Worm (Caenorhabditis elegans): ENCODE measurements around the gene K12H4.7.
A peak's percentile ranks its signal among the peaks of the same experiment; 100 is the strongest.

K12H4.7 gene

DNA sequence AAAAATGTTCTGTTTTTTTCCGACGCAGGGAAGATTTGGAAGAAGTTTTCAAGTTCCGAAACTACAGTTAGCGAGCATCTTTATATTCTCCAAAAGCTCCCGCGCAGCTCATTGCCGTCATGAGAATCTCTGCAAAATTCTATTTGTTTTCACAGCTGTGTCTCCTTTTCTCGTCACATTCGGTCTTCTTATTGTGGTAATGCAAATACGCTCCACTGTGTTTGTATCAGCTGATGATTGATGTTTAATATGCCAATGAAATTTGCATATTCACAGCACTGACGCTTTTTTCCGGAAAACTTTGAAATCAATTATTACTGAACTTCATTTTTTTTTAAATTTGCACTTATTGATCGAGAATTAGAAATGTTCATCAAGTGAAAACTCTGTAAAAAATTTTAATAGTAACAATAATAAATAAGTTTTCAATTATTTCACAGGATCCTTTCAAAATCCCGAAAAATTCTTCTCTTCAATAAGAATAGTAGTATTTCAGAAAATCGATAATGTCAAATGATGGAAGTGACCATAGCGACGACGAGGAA lies 42.3 kb upstream of the K12H4.7 start, which contains the start of gene K06H7.2 (continued):
- no peak for TF ChIP-seq ztf-11 (tag; optimal IDR thresholded peaks at IDR 0.05)
- no peak for TF ChIP-seq mdl-1 (tag; optimal IDR thresholded peaks at IDR 0.05)
- TF ChIP-seq ceh-28 (tag; optimal IDR thresholded peaks at IDR 0.05) = no peak
- TF ChIP-seq fos-1 (tag; optimal IDR thresholded peaks at IDR 0.05) = no peak
- no peak for TF ChIP-seq daf-12 (tag; optimal IDR thresholded peaks at IDR 0.05)
- no peak for TF ChIP-seq nhr-67 (tag; optimal IDR thresholded peaks at IDR 0.05)
- TF ChIP-seq ZK546.5 (tag; optimal IDR thresholded peaks at IDR 0.05) = no peak
- TF ChIP-seq pqm-1 (tag; optimal IDR thresholded peaks at IDR 0.05) = no peak
- no peak for TF ChIP-seq ceh-16 (tag; optimal IDR thresholded peaks at IDR 0.05)
- TF ChIP-seq aly-2 (tag; optimal IDR thresholded peaks at IDR 0.05) = no peak
- no peak for TF ChIP-seq unc-39 (tag; optimal IDR thresholded peaks at IDR 0.05)
- peak; percentile 37 for TF ChIP-seq nhr-23 (tag; optimal IDR thresholded peaks at IDR 0.05)

DNA sequence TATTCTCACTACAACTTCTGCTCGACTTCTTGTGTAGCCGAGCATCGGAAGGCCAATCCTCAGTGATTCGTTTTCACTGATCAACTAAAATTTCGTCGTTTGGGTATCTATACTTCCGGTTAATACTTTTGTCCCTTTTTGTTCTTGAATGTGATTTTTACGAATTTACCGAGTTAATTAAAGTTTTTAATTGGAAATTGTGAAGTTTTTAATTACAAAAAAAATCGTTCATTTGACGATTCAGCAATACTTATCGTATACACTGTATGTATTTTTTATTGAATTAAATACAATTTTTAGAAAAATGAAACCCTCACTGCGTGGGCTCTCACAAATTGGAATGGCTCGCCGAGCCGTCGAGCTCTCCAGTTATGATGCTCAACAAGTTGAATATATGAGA lies 40.5 kb upstream of the K12H4.7 start, which contains the start of gene idi-1:
Gene idi-1, plus strand, starts transcription at position 301 of the 400 bp plus-strand sequence.
- TF ChIP-seq mml-1 (tag; optimal IDR thresholded peaks at IDR 0.05) (no peak), R02D3.7 (tag; optimal IDR thresholded peaks at IDR 0.05) (no peak), fkh-10 (GFP tag; optimal IDR thresholded peaks at IDR 0.05) (no peak), lsy-12 (tag; optimal IDR thresholded peaks at IDR 0.05) (no peak), nhr-11 (tag; optimal IDR thresholded peaks at IDR 0.05) (no peak), eor-1 (tag; optimal IDR thresholded peaks at IDR 0.05) (no peak), ztf-11 (tag; optimal IDR thresholded peaks at IDR 0.05) (no peak), ZK546.5 (tag; optimal IDR thresholded peaks at IDR 0.05) (no peak), ceh-28 (tag; optimal IDR thresholded peaks at IDR 0.05) (no peak), ceh-16 (tag; optimal IDR thresholded peaks at IDR 0.05) (no peak), tbx-2 (tag; optimal IDR thresholded peaks at IDR 0.05) (no peak), nhr-12 (tag; optimal IDR thresholded peaks at IDR 0.05) (no peak), nhr-25 (tag; optimal IDR thresholded peaks at IDR 0.05) (no peak), nhr-43 (tag; optimal IDR thresholded peaks at IDR 0.05; ENCODE audit: poor library complexity, severe bottlenecking) (no peak), daf-12 (tag; optimal IDR thresholded peaks at IDR 0.05) (no peak), unc-39 (tag; optimal IDR thresholded peaks at IDR 0.05) (no peak)

DNA sequence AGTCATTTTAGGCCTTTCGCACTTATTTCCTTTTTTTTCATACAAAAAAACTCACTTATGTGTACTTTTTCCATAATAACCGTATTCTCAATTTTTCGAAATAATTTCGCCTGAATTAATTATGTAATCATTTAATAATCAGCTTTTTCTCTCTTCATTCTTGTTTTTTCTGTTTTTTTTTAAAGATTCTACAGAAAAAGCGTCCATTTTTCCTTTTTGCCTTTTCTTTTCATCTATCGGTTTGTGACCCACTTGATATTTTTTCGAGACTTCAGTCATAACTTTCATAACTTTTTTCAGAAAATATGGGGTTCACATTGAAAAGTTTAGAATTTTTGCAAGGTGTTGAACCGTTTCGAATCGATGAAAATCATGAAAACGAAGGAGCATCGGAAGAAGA lies 37.4 kb upstream of the K12H4.7 start, which contains the start of gene vms-1:
Gene vms-1, plus strand, starts transcription at position 301 of the 400 bp plus-strand sequence.
- no peak for TF ChIP-seq zag-1 (tag; optimal IDR thresholded peaks at IDR 0.05)
- TF ChIP-seq elt-1 (tag; optimal IDR thresholded peaks at IDR 0.05) = no peak
- no peak for TF ChIP-seq ceh-82 (tag; optimal IDR thresholded peaks at IDR 0.05)
- TF ChIP-seq fkh-2 (tag; optimal IDR thresholded peaks at IDR 0.05) = no peak
- TF ChIP-seq R02D3.7 (tag; optimal IDR thresholded peaks at IDR 0.05) = no peak
- no peak for TF ChIP-seq nhr-12 (tag; optimal IDR thresholded peaks at IDR 0.05)
- TF ChIP-seq nhr-77 (tag; optimal IDR thresholded peaks at IDR 0.05) = no peak
- no peak for TF ChIP-seq fkh-10 (GFP tag; optimal IDR thresholded peaks at IDR 0.05)
- no peak for TF ChIP-seq hmg-11 (tag; optimal IDR thresholded peaks at IDR 0.05)
- TF ChIP-seq jun-1 (tag; optimal IDR thresholded peaks at IDR 0.05) = no peak
- no peak for TF ChIP-seq elt-3 (tag; optimal IDR thresholded peaks at IDR 0.05)
- no peak for TF ChIP-seq lin-39 (tag; optimal IDR thresholded peaks at IDR 0.05)
- no peak for TF ChIP-seq ceh-16 (tag; optimal IDR thresholded peaks at IDR 0.05)
- TF ChIP-seq nhr-25 (tag; optimal IDR thresholded peaks at IDR 0.05) = no peak
- TF ChIP-seq egl-27 (tag; optimal IDR thresholded peaks at IDR 0.05) = no peak

DNA sequence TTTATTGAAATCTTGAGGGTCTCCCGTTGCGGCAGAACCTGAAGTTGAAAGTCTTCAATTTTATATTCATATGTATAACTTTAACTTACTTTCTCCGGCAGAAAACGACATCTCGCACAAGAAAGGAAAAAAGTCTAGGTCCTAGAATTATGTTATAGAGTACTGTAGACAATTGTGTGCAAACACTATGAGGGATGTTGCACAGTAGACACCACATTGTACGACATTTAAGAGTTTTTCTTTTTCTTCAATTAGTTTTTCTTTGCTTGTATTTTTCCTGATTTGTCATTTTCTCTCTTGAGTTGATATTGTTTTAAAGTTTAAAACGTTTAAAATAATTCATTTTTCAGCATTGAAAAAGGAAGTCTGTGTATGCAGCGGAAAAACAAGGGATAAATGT lies 34.5 kb upstream of the K12H4.7 start, which contains the start of the genes K06H7.7 and grp-1:
Gene K06H7.7, minus strand, starts transcription at position 121 of the 400 bp plus-strand sequence.
Gene grp-1, plus strand, starts transcription at position 351 of the 400 bp plus-strand sequence.
- TF ChIP-seq pqm-1 (tag; optimal IDR thresholded peaks at IDR 0.05) = no peak
- no peak for TF ChIP-seq mdl-1 (tag; optimal IDR thresholded peaks at IDR 0.05)
- TF ChIP-seq egl-27 (tag; optimal IDR thresholded peaks at IDR 0.05) = no peak
- TF ChIP-seq fkh-10 (GFP tag; optimal IDR thresholded peaks at IDR 0.05) = no peak
- TF ChIP-seq eor-1 (tag; optimal IDR thresholded peaks at IDR 0.05) = no peak
- no peak for TF ChIP-seq elt-3 (tag; optimal IDR thresholded peaks at IDR 0.05)
- no peak for TF ChIP-seq lsy-12 (tag; optimal IDR thresholded peaks at IDR 0.05)
- TF ChIP-seq pha-4 (tag; optimal IDR thresholded peaks at IDR 0.05) = peak; percentile 71
- no peak for TF ChIP-seq zag-1 (tag; optimal IDR thresholded peaks at IDR 0.05)
- TF ChIP-seq ZK546.5 (tag; optimal IDR thresholded peaks at IDR 0.05) = no peak
- no peak for TF ChIP-seq elt-2 (tag; optimal IDR thresholded peaks at IDR 0.05)
- peak; percentile 49 for TF ChIP-seq nhr-43 (tag; optimal IDR thresholded peaks at IDR 0.05; ENCODE audit: poor library complexity, severe bottlenecking)
- TF ChIP-seq nhr-237 (tag; optimal IDR thresholded peaks at IDR 0.05) = no peak
- TF ChIP-seq nhr-28 (tag; optimal IDR thresholded peaks at IDR 0.05) = no peak
- TF ChIP-seq ama-1 (optimal IDR thresholded peaks at IDR 0.05) = no peak
- peak; percentile 56 for TF ChIP-seq egl-5 (tag; optimal IDR thresholded peaks at IDR 0.05)
- TF ChIP-seq aly-2 (tag; optimal IDR thresholded peaks at IDR 0.05) = no peak
- peak; percentile 72 for TF ChIP-seq nfya-1 (tag; optimal IDR thresholded peaks at IDR 0.05; ENCODE audit: insufficient read depth)
- TF ChIP-seq sea-2 (GFP tag; optimal IDR thresholded peaks at IDR 0.05) = no peak
- no peak for TF ChIP-seq ceh-82 (tag; optimal IDR thresholded peaks at IDR 0.05)
- no peak for TF ChIP-seq fkh-2 (tag; optimal IDR thresholded peaks at IDR 0.05)
- TF ChIP-seq snpc-4 (tag; optimal IDR thresholded peaks at IDR 0.05) = no peak
- TF ChIP-seq jun-1 (tag; optimal IDR thresholded peaks at IDR 0.05) = no peak
- no peak for TF ChIP-seq fos-1 (tag; optimal IDR thresholded peaks at IDR 0.05)
- peak; percentile 73 for TF ChIP-seq lin-15B (tag; optimal IDR thresholded peaks at IDR 0.05)
- TF ChIP-seq nhr-25 (tag; optimal IDR thresholded peaks at IDR 0.05) = peak; percentile 21
- no peak for TF ChIP-seq nhr-77 (tag; optimal IDR thresholded peaks at IDR 0.05)
- no peak for TF ChIP-seq R02D3.7 (tag; optimal IDR thresholded peaks at IDR 0.05)
- no peak for TF ChIP-seq ceh-9 (tag; optimal IDR thresholded peaks at IDR 0.05)
- TF ChIP-seq ceh-28 (tag; optimal IDR thresholded peaks at IDR 0.05) = no peak
- TF ChIP-seq nhr-12 (tag; optimal IDR thresholded peaks at IDR 0.05) = no peak
- TF ChIP-seq nhr-11 (tag; optimal IDR thresholded peaks at IDR 0.05) = no peak
- no peak for TF ChIP-seq skn-1 (tag; optimal IDR thresholded peaks at IDR 0.05)
- TF ChIP-seq lin-39 (tag; optimal IDR thresholded peaks at IDR 0.05) = no peak
